Fruit fly (Drosophila melanogaster): Measurements from ENCODE around the gene Cbs.

Cbs gene

dm6 chrX:21053099-21053715, 8.3 kb downstream of the Cbs start (continued):
- TF ChIP-seq twi (tag; optimal IDR thresholded peaks at IDR 0.05): peak; percentile 44
- peak; percentile 70 for TF ChIP-seq H2.0 (GFP tag; IDR thresholded peaks at IDR 0.05)
- peak; percentile 86 for TF ChIP-seq Side (GFP tag; optimal IDR thresholded peaks at IDR 0.05)
- peak; percentile 78 for TF ChIP-seq CG34422 (GFP tag; IDR thresholded peaks at IDR 0.05)
- TF ChIP-seq CG10654 (GFP tag; optimal IDR thresholded peaks at IDR 0.05): peak; percentile 51
- TF ChIP-seq Sry-δ (GFP tag; optimal IDR thresholded peaks at IDR 0.05): peak; percentile 96
- TF ChIP-seq corto (GFP tag; optimal IDR thresholded peaks at IDR 0.05): no peak
- TF ChIP-seq ERR (GFP tag; optimal IDR thresholded peaks at IDR 0.05): peak; percentile 62
- peak; percentile 82 for TF ChIP-seq CG6854 (GFP tag; optimal IDR thresholded peaks at IDR 0.05)
- no peak for TF ChIP-seq klu (GFP tag; IDR thresholded peaks at IDR 0.05)
- peak; percentile 36; the same call in 1 of the 2 replicates for TF ChIP-seq CG32772 (GFP tag; IDR thresholded peaks at IDR 0.05)
- peak; percentile 87 for TF ChIP-seq CG1603 (tag; optimal IDR thresholded peaks at IDR 0.05)
- TF ChIP-seq run (tag; optimal IDR thresholded peaks at IDR 0.05): peak; percentile 52
- peak; percentile 49 for TF ChIP-seq Myb (GFP tag; optimal IDR thresholded peaks at IDR 0.05)
- peak; percentile 69 for TF ChIP-seq CG9876 (GFP tag; optimal IDR thresholded peaks at IDR 0.05)
- TF ChIP-seq chm (GFP tag; IDR thresholded peaks at IDR 0.05): peak; percentile 93
- TF ChIP-seq CG13775 (GFP tag; optimal IDR thresholded peaks at IDR 0.05): peak; percentile 82
- peak; percentile 59 for TF ChIP-seq CG3163 (GFP tag; optimal IDR thresholded peaks at IDR 0.05)
- peak; percentile 81; the same call in 2 of the 3 replicates for TF ChIP-seq sr (GFP tag; IDR thresholded peaks at IDR 0.05)
- peak; percentile 76; the same call in 2 of the 3 replicates for TF ChIP-seq zfh1 (GFP tag; IDR thresholded peaks at IDR 0.05)
- peak; percentile 47 for TF ChIP-seq Spps (tag; optimal IDR thresholded peaks at IDR 0.05)
- peak; percentile 42 for TF ChIP-seq CoRest (tag; optimal IDR thresholded peaks at IDR 0.05)
- TF ChIP-seq amos (GFP tag; IDR thresholded peaks at IDR 0.05; ENCODE audit: partially characterized antibody): peak; percentile 87
- TF ChIP-seq CG12299 (tag; optimal IDR thresholded peaks at IDR 0.05): peak; percentile 75
- TF ChIP-seq Lhr (GFP tag; optimal IDR thresholded peaks at IDR 0.05): peak; percentile 61
- peak; percentile 77; the same call in 1 of the 2 replicates for TF ChIP-seq CG11085 (GFP tag; IDR thresholded peaks at IDR 0.05)
- TF ChIP-seq schlank (tag; optimal IDR thresholded peaks at IDR 0.05): peak; percentile 86
- TF ChIP-seq CG17361 (GFP tag; IDR thresholded peaks at IDR 0.05): peak; percentile 59
- peak; percentile 39 for TF ChIP-seq stwl (tag; optimal IDR thresholded peaks at IDR 0.05)
- TF ChIP-seq hb (GFP tag; IDR thresholded peaks at IDR 0.05; ENCODE audit: partially characterized antibody): peak; percentile 77; the same call in 2 of the 3 replicates
- peak; percentile 43 for TF ChIP-seq ab (GFP tag; optimal IDR thresholded peaks at IDR 0.05)
- peak; percentile 86 for TF ChIP-seq BEAF-32 (GFP tag; optimal IDR thresholded peaks at IDR 0.05)
- TF ChIP-seq CG14050 (GFP tag; IDR thresholded peaks at IDR 0.05): peak; percentile 40; the same call in 1 of the 3 replicates
- TF ChIP-seq dmrt11E (tag; optimal IDR thresholded peaks at IDR 0.05): peak; percentile 55
- TF ChIP-seq lilli (GFP tag; optimal IDR thresholded peaks at IDR 0.05): peak; percentile 72
- no peak for TF ChIP-seq Dfd (GFP tag; optimal IDR thresholded peaks at IDR 0.05)
- peak; percentile 76 for TF ChIP-seq Hsf (GFP tag; optimal IDR thresholded peaks at IDR 0.05)
- TF ChIP-seq E2f2 (GFP tag; IDR thresholded peaks at IDR 0.05): peak; percentile 52
- peak; percentile 88 for TF ChIP-seq CrebB (tag; optimal IDR thresholded peaks at IDR 0.05)
- TF ChIP-seq B-H2 (GFP tag; optimal IDR thresholded peaks at IDR 0.05): peak; percentile 91
- TF ChIP-seq gsb-n (tag; optimal IDR thresholded peaks at IDR 0.05): peak; percentile 59
- no peak for TF ChIP-seq hth (optimal IDR thresholded peaks at IDR 0.05)
- peak; percentile 13 for TF ChIP-seq TFAM (GFP tag; optimal IDR thresholded peaks at IDR 0.05)
- peak; percentile 16 for TF ChIP-seq tio (GFP tag; optimal IDR thresholded peaks at IDR 0.05)
- no peak for TF ChIP-seq GATAe (GFP tag; conservative IDR thresholded peaks at IDR 0.05)
- peak; percentile 71 for TF ChIP-seq CG13624 (GFP tag; optimal IDR thresholded peaks at IDR 0.05)
- peak; percentile 63 for TF ChIP-seq dati (GFP tag; IDR thresholded peaks at IDR 0.05)
- TF ChIP-seq CG12769 (tag; optimal IDR thresholded peaks at IDR 0.05): peak; percentile 79
- peak; percentile 84 for TF ChIP-seq CG6813 (GFP tag; optimal IDR thresholded peaks at IDR 0.05)
- TF ChIP-seq CG8089 (GFP tag; optimal IDR thresholded peaks at IDR 0.05): peak; percentile 72

All from whole organism, embryonic.